Fruit fly (Drosophila melanogaster) whole organism, embryonic: Measurements from ENCODE around the gene mRpS31.
A peak's percentile ranks its signal among the peaks of the same experiment; 100 is the strongest.

Source experiments
- ATbp ChIP-seq: fragments of 200-800 bp; sonication (Bioruptor generic); optimal IDR thresholded peaks from 2 replicates; lab custom pipeline; 2017; ENCODE audit warnings: missing biosample characterization, mild to moderate bottlenecking, missing genetic modification characterization, missing genetic modification reagents
- Antp ChIP-seq: fragments of 200-800 bp; sonication (Bioruptor generic); optimal IDR thresholded peaks from 3 replicates; lab custom pipeline; 2016; ENCODE audit warnings: missing biosample characterization, missing genetic modification characterization
- Atf3 ChIP-seq: fragments of 200-800 bp; sonication (Bioruptor generic); optimal IDR thresholded peaks from 3 replicates; lab custom pipeline; 2016; ENCODE audit warnings: missing biosample characterization, missing genetic modification characterization
- Bdp1 ChIP-seq: fragments of 200-800 bp; sonication (Bioruptor generic); optimal IDR thresholded peaks from 3 replicates; lab custom pipeline; 2016; ENCODE audit warnings: missing biosample characterization, missing genetic modification characterization
- C15 ChIP-seq: fragments of 200-800 bp; sonication (Bioruptor generic); IDR thresholded peaks from 3 replicates; pipeline ENCODE4 v1.3.6; 2022; ENCODE audit warnings: missing biosample characterization, missing genetic modification characterization
- CG10147 ChIP-seq: fragments of 200-800 bp; sonication (Bioruptor generic); optimal IDR thresholded peaks from 2 replicates; lab custom pipeline; 2019; ENCODE audit warnings: missing biosample characterization, mild to moderate bottlenecking, missing genetic modification characterization, moderate library complexity
- CG10366 ChIP-seq: fragments of 200-800 bp; sonication (Bioruptor generic); IDR thresholded peaks from 2 replicates; pipeline ENCODE4 v1.3.6; 2022; ENCODE audit warnings: missing biosample characterization, missing genetic modification characterization
- CG10543 ChIP-seq: fragments of 200-800 bp; sonication (Bioruptor generic); optimal IDR thresholded peaks from 3 replicates; lab custom pipeline; 2017; ENCODE audit warnings: missing biosample characterization, mild to moderate bottlenecking, missing genetic modification characterization, moderate library complexity
- CG11723 ChIP-seq: fragments of 200-800 bp; sonication (Bioruptor generic); optimal IDR thresholded peaks from 2 replicates; lab custom pipeline; 2017; ENCODE audit warnings: missing biosample characterization, mild to moderate bottlenecking, missing genetic modification characterization
- CG12299 ChIP-seq: fragments of 200-800 bp; sonication (Bioruptor generic); optimal IDR thresholded peaks from 2 replicates; lab custom pipeline; 2018; ENCODE audit warnings: missing biosample characterization, mild to moderate bottlenecking, missing genetic modification characterization
- CG13123 ChIP-seq: fragments of 200-800 bp; sonication (Bioruptor generic); optimal IDR thresholded peaks from 2 replicates; lab custom pipeline; 2016; ENCODE audit warnings: missing biosample characterization, missing genetic modification characterization
- CG15073 ChIP-seq: fragments of 200-800 bp; sonication (Bioruptor generic); optimal IDR thresholded peaks from 2 replicates; lab custom pipeline; 2016; ENCODE audit warnings: missing biosample characterization, missing genetic modification characterization
- CG15479 ChIP-seq: fragments of 200-800 bp; sonication (Bioruptor generic); optimal IDR thresholded peaks from 3 replicates; lab custom pipeline; 2019; ENCODE audit warnings: missing biosample characterization, mild to moderate bottlenecking, missing genetic modification characterization, moderate library complexity
- CG1647 ChIP-seq: fragments of 200-800 bp; sonication (Bioruptor generic); optimal IDR thresholded peaks from 3 replicates; lab custom pipeline; 2016; ENCODE audit warnings: missing biosample characterization, missing genetic modification characterization
- CG16815 ChIP-seq: fragments of 200-800 bp; sonication (Bioruptor generic); optimal IDR thresholded peaks from 3 replicates; lab custom pipeline; 2017; ENCODE audit warnings: missing biosample characterization, mild to moderate bottlenecking, missing genetic modification characterization
- CG17186 ChIP-seq: fragments of 200-800 bp; sonication (Bioruptor generic); optimal IDR thresholded peaks from 3 replicates; lab custom pipeline; 2017; ENCODE audit warnings: missing biosample characterization, missing genetic modification reagents, missing genetic modification characterization
- CG2199 ChIP-seq: fragments of 200-800 bp; sonication (Bioruptor generic); IDR thresholded peaks from 3 replicates; pipeline ENCODE4 v1.3.6; 2022; ENCODE audit warnings: missing biosample characterization, missing genetic modification characterization
- CG32772 ChIP-seq: fragments of 200-800 bp; sonication (Bioruptor generic); IDR thresholded peaks from 2 replicates; pipeline ENCODE4 v1.3.6; 2022; ENCODE audit warnings: missing biosample characterization, missing genetic modification characterization
- CG33213 ChIP-seq: fragments of 200-800 bp; sonication (Bioruptor generic); optimal IDR thresholded peaks from 3 replicates; lab custom pipeline; 2016; ENCODE audit warnings: missing biosample characterization, missing genetic modification characterization
- CG4282 ChIP-seq: fragments of 200-800 bp; sonication (Bioruptor generic); optimal IDR thresholded peaks from 2 replicates; lab custom pipeline; 2016; ENCODE audit warnings: missing biosample characterization, missing genetic modification characterization
- CG5245 ChIP-seq: fragments of 200-800 bp; sonication (Bioruptor generic); optimal IDR thresholded peaks from 3 replicates; lab custom pipeline; 2016; ENCODE audit warnings: missing biosample characterization, missing genetic modification characterization
- CG6765 ChIP-seq: fragments of 200-800 bp; sonication (Bioruptor generic); optimal IDR thresholded peaks from 3 replicates; lab custom pipeline; 2017; ENCODE audit warnings: missing biosample characterization, mild to moderate bottlenecking, missing genetic modification characterization
- CG7745 ChIP-seq: fragments of 200-800 bp; sonication (Bioruptor generic); optimal IDR thresholded peaks from 2 replicates; lab custom pipeline; 2018; ENCODE audit warnings: missing biosample characterization, mild to moderate bottlenecking, missing genetic modification characterization, moderate library complexity
- CG8089 ChIP-seq: fragments of 200-800 bp; sonication (Bioruptor generic); optimal IDR thresholded peaks from 3 replicates; lab custom pipeline; 2016; ENCODE audit warnings: missing biosample characterization, missing genetic modification characterization
- CG8281 ChIP-seq: fragments of 200-800 bp; sonication (Bioruptor generic); optimal IDR thresholded peaks from 2 replicates; lab custom pipeline; 2018; ENCODE audit warnings: missing biosample characterization, mild to moderate bottlenecking, missing genetic modification characterization, moderate library complexity
- CG9609 ChIP-seq: fragments of 200-800 bp; sonication (Bioruptor generic); optimal IDR thresholded peaks from 3 replicates; lab custom pipeline; 2016; ENCODE audit warnings: missing biosample characterization, missing genetic modification characterization
- CG9932 ChIP-seq: fragments of 200-800 bp; sonication (Bioruptor generic); IDR thresholded peaks from 2 replicates; pipeline ENCODE4 v1.3.6; 2022; ENCODE audit warnings: missing biosample characterization, missing genetic modification characterization
- CkIIα-i1 ChIP-seq: fragments of 200-800 bp; sonication (Bioruptor generic); IDR thresholded peaks from 2 replicates; pipeline ENCODE4 v1.3.6; 2022; ENCODE audit warnings: missing biosample characterization, missing genetic modification characterization
- Dek ChIP-seq: fragments of 200-800 bp; sonication (Bioruptor generic); optimal IDR thresholded peaks from 3 replicates; lab custom pipeline; 2019; ENCODE audit warnings: missing biosample characterization, mild to moderate bottlenecking, missing genetic modification characterization, moderate library complexity
- Dip2 ChIP-seq: fragments of 200-800 bp; sonication (Bioruptor generic); IDR thresholded peaks from 2 replicates; pipeline ENCODE4 v1.3.6; 2022; ENCODE audit warnings: missing biosample characterization, missing genetic modification characterization
- Dip3 ChIP-seq: fragments of 200-800 bp; sonication (Bioruptor generic); optimal IDR thresholded peaks from 3 replicates; lab custom pipeline; 2016; ENCODE audit warnings: missing biosample characterization, missing genetic modification characterization
- HLHmδ ChIP-seq: fragments of 200-800 bp; sonication (Bioruptor generic); optimal IDR thresholded peaks from 2 replicates; lab custom pipeline; 2018; ENCODE audit warnings: missing biosample characterization, mild to moderate bottlenecking, missing genetic modification characterization, moderate library complexity
- Max ChIP-seq: fragments of 200-800 bp; sonication (Bioruptor generic); optimal IDR thresholded peaks from 2 replicates; lab custom pipeline; 2016; ENCODE audit warnings: missing biosample characterization, mild to moderate bottlenecking, missing genetic modification characterization
- Mes4 ChIP-seq: fragments of 200-800 bp; sonication (Bioruptor generic); optimal IDR thresholded peaks from 2 replicates; lab custom pipeline; 2016; ENCODE audit warnings: missing biosample characterization, missing genetic modification characterization
- Poxn ChIP-seq: fragments of 200-800 bp; sonication (Bioruptor generic); IDR thresholded peaks from 2 replicates; pipeline ENCODE4 v1.3.6; 2022; ENCODE audit warnings: missing biosample characterization, missing genetic modification characterization
- Ptx1 ChIP-seq: fragments of 200-800 bp; sonication (Bioruptor generic); IDR thresholded peaks from 2 replicates; pipeline ENCODE4 v1.3.6; 2022; ENCODE audit warnings: missing biosample characterization, missing genetic modification characterization
- Sox102F ChIP-seq: fragments of 200-800 bp; sonication (Bioruptor generic); optimal IDR thresholded peaks from 2 replicates; lab custom pipeline; 2018; ENCODE audit warnings: missing biosample characterization, mild to moderate bottlenecking, missing genetic modification characterization, moderate library complexity
- bbx ChIP-seq: fragments of 200-800 bp; sonication (Bioruptor generic); IDR thresholded peaks from 2 replicates; pipeline ENCODE4 v1.3.6; 2022; ENCODE audit warnings: missing biosample characterization, missing genetic modification characterization; ENCODE audit not compliant: partially characterized antibody
- btn ChIP-seq: fragments of 200-800 bp; sonication (Bioruptor generic); optimal IDR thresholded peaks from 2 replicates; lab custom pipeline; 2016; ENCODE audit warnings: missing biosample characterization, missing genetic modification characterization
- cato ChIP-seq: fragments of 200-800 bp; sonication (Bioruptor generic); optimal IDR thresholded peaks from 2 replicates; lab custom pipeline; 2016; ENCODE audit warnings: missing biosample characterization, missing genetic modification characterization, borderline replicate concordance
- da ChIP-seq: fragments of 200-800 bp; sonication (Bioruptor generic); optimal IDR thresholded peaks from 2 replicates; lab custom pipeline; 2016; ENCODE audit warnings: missing biosample characterization, missing genetic modification characterization
- fru ChIP-seq: fragments of >200 bp; optimal IDR thresholded peaks from 2 replicates; lab custom pipeline; 2017
- gt ChIP-seq: fragments of 200-800 bp; sonication (Bioruptor generic); IDR thresholded peaks from 2 replicates; pipeline ENCODE4 v1.3.6; 2022; ENCODE audit warnings: missing biosample characterization, missing genetic modification characterization
- pb ChIP-seq: fragments of 200-800 bp; sonication (Bioruptor generic); optimal IDR thresholded peaks from 3 replicates; lab custom pipeline; 2016; ENCODE audit warnings: missing biosample characterization, missing genetic modification characterization
- pzg ChIP-seq: fragments of 200-800 bp; sonication (Bioruptor generic); optimal IDR thresholded peaks from 3 replicates; lab custom pipeline; 2018; ENCODE audit warnings: missing biosample characterization, mild to moderate bottlenecking, missing genetic modification characterization, moderate library complexity
- ro ChIP-seq: fragments of 200-800 bp; sonication (Bioruptor generic); IDR thresholded peaks from 2 replicates; pipeline ENCODE4 v1.3.6; 2022; ENCODE audit warnings: missing biosample characterization, missing genetic modification characterization
- sens-2 ChIP-seq: fragments of 200-800 bp; sonication (Bioruptor generic); IDR thresholded peaks from 2 replicates; pipeline ENCODE4 v1.3.6; 2022; ENCODE audit warnings: missing biosample characterization, missing genetic modification characterization
- stwl ChIP-seq: fragments of 200-800 bp; sonication (Bioruptor generic); optimal IDR thresholded peaks from 3 replicates; lab custom pipeline; 2018; ENCODE audit warnings: missing biosample characterization, mild to moderate bottlenecking, missing genetic modification characterization, moderate library complexity
- twi ChIP-seq: fragments of 200-800 bp; optimal IDR thresholded peaks from 2 replicates; lab custom pipeline; 2019; ENCODE audit warnings: missing biosample characterization, mild to moderate bottlenecking, missing genetic modification characterization, moderate library complexity
- wdn ChIP-seq: fragments of 200-800 bp; sonication (Bioruptor generic); IDR thresholded peaks from 2 replicates; pipeline ENCODE4 v1.3.6; 2022; ENCODE audit warnings: missing biosample characterization, missing genetic modification characterization
- z ChIP-seq: fragments of 200-800 bp; sonication (Bioruptor generic); IDR thresholded peaks from 3 replicates; pipeline ENCODE4 v1.3.6; 2022; ENCODE audit warnings: missing biosample characterization, missing genetic modification characterization

mRpS31 gene

DNA sequence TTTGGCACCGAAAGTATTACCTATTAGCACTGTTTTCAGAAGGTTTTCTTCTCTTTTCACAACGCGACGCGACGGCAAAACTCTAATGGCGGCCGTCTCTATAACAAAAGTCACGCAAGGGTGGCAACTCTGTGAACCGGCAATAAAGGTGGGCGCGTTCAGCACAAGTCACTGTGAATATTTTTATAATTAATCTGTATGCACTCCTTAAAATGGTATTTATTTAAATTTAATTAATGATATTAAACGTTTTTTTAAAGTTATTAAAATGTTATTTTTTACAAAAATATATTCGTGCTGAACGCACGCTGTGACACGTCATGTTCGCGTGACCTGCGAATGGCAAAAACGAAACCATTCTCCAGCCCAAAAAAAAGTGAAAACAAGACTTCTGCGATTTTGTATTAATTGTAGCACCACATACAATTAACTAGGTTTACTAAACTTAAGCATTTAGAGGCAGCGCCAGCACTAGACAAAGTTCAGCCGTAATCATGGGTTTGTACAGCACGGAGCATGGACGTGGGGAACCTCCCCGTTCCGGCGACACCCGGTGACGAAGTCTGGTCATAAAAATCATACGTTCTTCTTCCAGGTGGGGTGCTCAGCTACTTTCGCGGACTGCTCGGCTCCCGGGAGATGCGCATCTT lies 22.1 kb upstream of the mRpS31 start, which contains the start of the genes brm and Arl1 (continued):
- TF ChIP-seq CG12299 = peak; percentile 95
- no peak for TF ChIP-seq stwl (tag; lab: Kevin White, UChicago)
- peak; percentile 54 for TF ChIP-seq CG8089 (GFP tag; lab: Kevin White, UChicago)
- TF ChIP-seq Sox102F (GFP tag; lab: Kevin White, UChicago) = peak; percentile 98
- peak; percentile 79 for TF ChIP-seq z (GFP tag; lab: Robert Waterston, UW)
- peak; percentile 97 for TF ChIP-seq ro
- TF ChIP-seq Dip2 = peak; percentile 80
- TF ChIP-seq pb (GFP tag; lab: Kevin White, UChicago) = peak; percentile 30
- TF ChIP-seq CG16815 = peak; percentile 97
- peak; percentile 91 for TF ChIP-seq CG8281 (tag; lab: Kevin White, UChicago)
- TF ChIP-seq CG11723 (GFP tag; lab: Kevin White, UChicago) = peak; percentile 97
- peak; percentile 97 for TF ChIP-seq wdn
- TF ChIP-seq CG5245 (GFP tag; lab: Kevin White, UChicago) = peak; percentile 97
- TF ChIP-seq CG6765 (GFP tag; lab: Kevin White, UChicago) = peak; percentile 96
- TF ChIP-seq CG1647 = peak; percentile 92
- TF ChIP-seq CG33213 (GFP tag; lab: Kevin White, UChicago) = peak; percentile 74
- TF ChIP-seq Max = peak; percentile 98
- peak; percentile 65 for TF ChIP-seq da
- no peak for TF ChIP-seq bbx (GFP tag; lab: Robert Waterston, UW)
- TF ChIP-seq cato = peak; percentile 96
- peak; percentile 92 for TF ChIP-seq CkIIα-i1 (GFP tag; lab: Robert Waterston, UW)
- peak; percentile 99 for TF ChIP-seq CG10543 (GFP tag; lab: Kevin White, UChicago)
- peak; percentile 88 for TF ChIP-seq CG17186 (GFP tag; lab: Kevin White, UChicago)
- TF ChIP-seq CG2199 (GFP tag; lab: Robert Waterston, UW) = peak; percentile 99
- peak; percentile 84 for TF ChIP-seq CG9609 (GFP tag; lab: Kevin White, UChicago)
- TF ChIP-seq Atf3 (GFP tag; lab: Kevin White, UChicago) = peak; percentile 82
- peak; percentile 50 for TF ChIP-seq btn
- peak; percentile 90 for TF ChIP-seq Dip3 (GFP tag; lab: Kevin White, UChicago)
- TF ChIP-seq sens-2 = peak; percentile 98
- TF ChIP-seq Bdp1 = peak; percentile 83
- no peak for TF ChIP-seq HLHmδ (GFP tag; lab: Kevin White, UChicago)
- TF ChIP-seq ATbp (GFP tag; lab: Kevin White, UChicago) = peak; percentile 90
- TF ChIP-seq pzg (GFP tag; lab: Kevin White, UChicago) = peak; percentile 67
- TF ChIP-seq twi = peak; percentile 97
- TF ChIP-seq CG4282 (GFP tag; lab: Kevin White, UChicago) = peak; percentile 51
- TF ChIP-seq CG9932 (GFP tag; lab: Robert Waterston, UW) = peak; percentile 100
- peak; percentile 99 for TF ChIP-seq C15 (GFP tag; lab: Robert Waterston, UW)
- TF ChIP-seq CG13123 = peak; percentile 95
- peak; percentile 98 for TF ChIP-seq gt (GFP tag; lab: Robert Waterston, UW)
- TF ChIP-seq Ptx1 (GFP tag; lab: Robert Waterston, UW) = peak; percentile 100
- peak; percentile 33 for TF ChIP-seq CG7745 (tag; lab: Kevin White, UChicago)
- peak; percentile 31 for TF ChIP-seq Mes4 (GFP tag; lab: Kevin White, UChicago)
- peak; percentile 99 for TF ChIP-seq CG10366 (GFP tag; lab: Robert Waterston, UW)
- TF ChIP-seq CG15073 (GFP tag; lab: Kevin White, UChicago) = peak; percentile 82
- no peak for TF ChIP-seq fru (lab: Kevin White, UChicago)
- TF ChIP-seq Poxn (GFP tag; lab: Robert Waterston, UW) = peak; percentile 97
- peak; percentile 78 for TF ChIP-seq Antp (GFP tag; lab: Kevin White, UChicago)
- peak; percentile 97 for TF ChIP-seq Dek
- TF ChIP-seq CG10147 (GFP tag; lab: Kevin White, UChicago) = peak; percentile 99
- peak; percentile 99 for TF ChIP-seq CG32772 (GFP tag; lab: Robert Waterston, UW)
- TF ChIP-seq CG15479 = peak; percentile 33
